Worm (Caenorhabditis elegans): ENCODE measurements around the gene herd-1.
A peak's percentile ranks its signal among the peaks of the same experiment; 100 is the strongest.

herd-1 gene

ce11 chrIII:12453315-12453714, 43.0 kb upstream of the herd-1 start, which contains the start of gene ani-1 (continued):
- TF ChIP-seq zfp-3 (GFP tag; conservative IDR thresholded peaks at IDR 0.05) (0 out of 2 replicates have a peak, but pooled peaks have one; percentile 24), nhr-102 (tag; optimal IDR thresholded peaks at IDR 0.05) (peak; percentile 14), daf-19 (GFP tag; conservative IDR thresholded peaks at IDR 0.05) (no peak), mes-2 (tag; optimal IDR thresholded peaks at IDR 0.05; ENCODE audit: poor library complexity, severe bottlenecking) (peak; percentile 69), ceh-82 (tag; optimal IDR thresholded peaks at IDR 0.05) (no peak), T26A8.4 (GFP tag; IDR thresholded peaks at IDR 0.05) (0 out of 2 replicates have a peak, but pooled peaks have one; percentile 18), unc-62 (GFP tag; optimal IDR thresholded peaks at IDR 0.05 in 1 of 2) (no peak), unc-62 (tag; optimal IDR thresholded peaks at IDR 0.05) (no peak), lin-13 (GFP tag; optimal IDR thresholded peaks at IDR 0.05) (peak; percentile 40), lir-3 (tag; optimal IDR thresholded peaks at IDR 0.05) (no peak), nhr-6 (tag; optimal IDR thresholded peaks at IDR 0.05) (peak; percentile 63), dve-1 (tag; optimal IDR thresholded peaks at IDR 0.05; ENCODE audit: insufficient read depth) (peak; percentile 24), Y75B8A.6 (GFP tag; IDR thresholded peaks at IDR 0.05) (no peak), ztf-7 (tag; optimal IDR thresholded peaks at IDR 0.05) (no peak), pqm-1 (tag; optimal IDR thresholded peaks at IDR 0.05) (no peak), F37D6.2 (tag; optimal IDR thresholded peaks at IDR 0.05) (no peak), aha-1 (tag) (peak; percentile 81), egl-27 (tag; optimal IDR thresholded peaks at IDR 0.05) (no peak), arid-1 (GFP tag; conservative IDR thresholded peaks at IDR 0.05) (peak; percentile 42; the same call in 1 of the 2 replicates), F49E8.2 (tag; optimal IDR thresholded peaks at IDR 0.05; ENCODE audit: borderline replicate concordance) (peak; percentile 31), ctbp-1 (GFP tag; IDR thresholded peaks at IDR 0.05) (no peak), ceh-28 (tag; optimal IDR thresholded peaks at IDR 0.05) (no peak)

ce11 chrIII:12453785-12454184, 42.6 kb upstream of the herd-1 start:
- TF ChIP-seq nhr-25 (tag; optimal IDR thresholded peaks at IDR 0.05; ENCODE audit: borderline replicate concordance, insufficient read depth) (no peak), rbr-2 (tag; optimal IDR thresholded peaks at IDR 0.05) (no peak), lin-29 (GFP tag; IDR thresholded peaks at IDR 0.05) (no peak), nhr-11 (tag; optimal IDR thresholded peaks at IDR 0.05) (no peak), mdt-29 (GFP tag; IDR thresholded peaks at IDR 0.05) (no peak), nhr-10 (tag; optimal IDR thresholded peaks at IDR 0.05) (no peak), unc-62 (GFP tag; optimal IDR thresholded peaks at IDR 0.05 in 1 of 2) (no peak), unc-62 (tag; optimal IDR thresholded peaks at IDR 0.05) (no peak), egl-27 (tag; optimal IDR thresholded peaks at IDR 0.05) (no peak), nhr-237 (tag; optimal IDR thresholded peaks at IDR 0.05) (no peak), ceh-44 (GFP tag; IDR thresholded peaks at IDR 0.05) (no peak), ama-1 (optimal IDR thresholded peaks at IDR 0.05) (no peak), unc-39 (tag; optimal IDR thresholded peaks at IDR 0.05) (no peak), lin-39 (tag; optimal IDR thresholded peaks at IDR 0.05) (no peak), ces-1 (GFP tag; optimal IDR thresholded peaks at IDR 0.05) (no peak), unc-130 (GFP tag; optimal IDR thresholded peaks at IDR 0.05) (no peak), nhr-102 (tag; optimal IDR thresholded peaks at IDR 0.05) (no peak), nhr-111 (GFP tag; optimal IDR thresholded peaks at IDR 0.05) (no peak), F26F4.8 (GFP tag; conservative IDR thresholded peaks at IDR 0.05) (no peak), mep-1 (tag; optimal IDR thresholded peaks at IDR 0.05) (no peak), saeg-2 (GFP tag; IDR thresholded peaks at IDR 0.05) (no peak), nhr-42 (GFP tag; IDR thresholded peaks at IDR 0.05) (no peak), dmd-9 (GFP tag; IDR thresholded peaks at IDR 0.05) (no peak), ctbp-1 (GFP tag; IDR thresholded peaks at IDR 0.05) (no peak), skn-1 (tag; optimal IDR thresholded peaks at IDR 0.05) (no peak), ZK337.2 (GFP tag; IDR thresholded peaks at IDR 0.05) (no peak), zip-11 (GFP tag; IDR thresholded peaks at IDR 0.05) (no peak), nhr-6 (tag; optimal IDR thresholded peaks at IDR 0.05) (no peak), lin-1 (GFP tag; IDR thresholded peaks at IDR 0.05) (no peak), nhr-77 (tag; optimal IDR thresholded peaks at IDR 0.05) (no peak), Y48G9A.11 (GFP tag; IDR thresholded peaks at IDR 0.05) (no peak), arid-1 (GFP tag; conservative IDR thresholded peaks at IDR 0.05) (no peak), zfp-3 (GFP tag; conservative IDR thresholded peaks at IDR 0.05) (no peak), attf-4 (tag; optimal IDR thresholded peaks at IDR 0.05) (no peak), zfp-2 (tag; optimal IDR thresholded peaks at IDR 0.05) (no peak), ceh-20 (GFP tag; IDR thresholded peaks at IDR 0.05) (no peak), lir-3 (tag; optimal IDR thresholded peaks at IDR 0.05) (no peak), mes-2 (tag; optimal IDR thresholded peaks at IDR 0.05; ENCODE audit: poor library complexity, severe bottlenecking) (peak; percentile 19), F49E8.2 (tag; optimal IDR thresholded peaks at IDR 0.05; ENCODE audit: borderline replicate concordance) (no peak)

Data from whole organism, L4 larva.